In the genomic region with DNA sequence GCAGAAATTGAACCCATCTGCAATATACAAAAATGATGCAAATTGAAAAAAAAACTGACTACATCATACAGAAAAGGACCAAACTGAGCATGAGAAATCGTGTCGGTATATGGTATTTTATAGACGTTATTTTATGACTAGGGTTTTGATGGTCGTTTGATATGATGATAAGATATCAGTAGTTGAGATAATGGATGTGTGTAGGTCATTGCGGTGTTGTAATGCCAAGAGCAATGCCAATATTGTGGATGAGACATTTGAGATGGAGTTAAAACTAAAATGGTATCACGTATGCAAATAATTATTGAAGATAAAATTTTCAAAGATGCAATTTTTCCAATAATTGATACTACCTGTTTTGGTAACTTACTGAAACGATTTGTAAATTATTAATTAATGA, we compare ENCODE assay signal across 1 worm cellular context.
TF ChIP-seq lines count a peak whose summit lies in the region.

A gene (minus strand): TSS at position 19 of the 400 bp plus-strand sequence.

TF ChIP-seq in whole organism, L1 larva, 84 proteins besides CTCF, POLR2A, EP300 and RAD21 (continued from another document):
- TF ChIP-seq egl-27 (tag; optimal IDR thresholded peaks at IDR 0.05; lab: Kevin White, UChicago) (no peak), C34B4.2 (tag; optimal IDR thresholded peaks at IDR 0.05; lab: Kevin White, UChicago) (no peak), elt-2 (tag; optimal IDR thresholded peaks at IDR 0.05; lab: Kevin White, UChicago) (peak; percentile 23), F16B12.6 (tag; optimal IDR thresholded peaks at IDR 0.05; lab: Kevin White, UChicago) (no peak), isw-1 (GFP tag; IDR thresholded peaks at IDR 0.05; lab: Robert Waterston, UW) (no peak), C04F5.9 (tag; optimal IDR thresholded peaks at IDR 0.05; lab: Kevin White, UChicago) (no peak), efl-1 (optimal IDR thresholded peaks at IDR 0.05; lab: Kevin White, UChicago) (no peak), efl-1 (GFP tag; optimal IDR thresholded peaks at IDR 0.05 in 1 of 2; lab: Kevin White, UChicago) (peak in 1 of 2 experiments; percentile 12), elt-3 (tag; optimal IDR thresholded peaks at IDR 0.05; lab: Kevin White, UChicago) (peak in 1 of 6 experiments; percentile 33), vab-15 (tag; optimal IDR thresholded peaks at IDR 0.05; lab: Kevin White, UChicago) (no peak), ceh-63 (GFP tag; optimal IDR thresholded peaks at IDR 0.05; lab: Kevin White, UChicago) (no peak), nhr-237 (tag; optimal IDR thresholded peaks at IDR 0.05; lab: Kevin White, UChicago) (no peak)
